Fruit fly (Drosophila melanogaster) whole organism, prepupa: ENCODE measurements around the gene Nrd1.

Source experiments
- Blimp-1 ChIP-seq: fragments of 200-800 bp; sonication (Bioruptor generic); optimal IDR thresholded peaks from 3 replicates; lab custom pipeline; 2017; ENCODE audit warnings: missing biosample characterization, missing genetic modification characterization, mild to moderate bottlenecking, moderate library complexity, missing genetic modification reagents
- CG10631 ChIP-seq: fragments of 200-800 bp; sonication (Bioruptor generic); optimal IDR thresholded peaks from 2 replicates; lab custom pipeline; 2016; ENCODE audit warnings: missing biosample characterization, missing genetic modification characterization
- CG11762 ChIP-seq: fragments of 200-800 bp; sonication (Bioruptor generic); optimal IDR thresholded peaks from 3 replicates; lab custom pipeline; 2016; ENCODE audit warnings: missing biosample characterization, missing genetic modification characterization; ENCODE audit not compliant: insufficient read depth
- CG11902 ChIP-seq: fragments of 200-800 bp; sonication (Bioruptor generic); optimal IDR thresholded peaks from 3 replicates; lab custom pipeline; 2016; ENCODE audit warnings: missing biosample characterization, missing genetic modification characterization
- CG15336 ChIP-seq: fragments of 200-800 bp; sonication (Bioruptor generic); IDR thresholded peaks from 2 replicates; pipeline ENCODE4 v1.3.6; 2022; ENCODE audit warnings: missing biosample characterization, missing genetic modification characterization
- CG1621 ChIP-seq: fragments of 200-800 bp; sonication (Bioruptor generic); optimal IDR thresholded peaks from 3 replicates; lab custom pipeline; 2018; ENCODE audit warnings: missing biosample characterization, mild to moderate bottlenecking, missing genetic modification characterization
- CG3032 ChIP-seq: fragments of 200-800 bp; optimal IDR thresholded peaks from 2 replicates; lab custom pipeline; 2019; ENCODE audit warnings: missing biosample characterization, mild to moderate bottlenecking, missing genetic modification characterization, moderate library complexity
- CG31627 ChIP-seq: fragments of 200-800 bp; sonication (Bioruptor generic); optimal IDR thresholded peaks from 3 replicates; lab custom pipeline; 2016; ENCODE audit warnings: missing biosample characterization, missing genetic modification characterization
- CG32006 ChIP-seq: fragments of 200-800 bp; sonication (Bioruptor generic); optimal IDR thresholded peaks from 3 replicates; lab custom pipeline; 2017; ENCODE audit warnings: missing biosample characterization, mild to moderate bottlenecking, missing genetic modification characterization
- CG34406 ChIP-seq: fragments of 200-800 bp; sonication (Bioruptor generic); optimal IDR thresholded peaks from 3 replicates; lab custom pipeline; 2016; ENCODE audit warnings: missing biosample characterization, missing genetic modification characterization
- CG3919 ChIP-seq: fragments of 200-800 bp; sonication (Bioruptor generic); optimal IDR thresholded peaks from 3 replicates; lab custom pipeline; 2016; ENCODE audit warnings: missing biosample characterization, missing genetic modification characterization
- CG4318 ChIP-seq: fragments of 200-800 bp; sonication (Bioruptor generic); optimal IDR thresholded peaks from 3 replicates; lab custom pipeline; 2017; ENCODE audit warnings: missing biosample characterization, mild to moderate bottlenecking, missing genetic modification characterization
- CG6163 ChIP-seq: fragments of 200-800 bp; sonication (Bioruptor generic); IDR thresholded peaks from 3 replicates; pipeline ENCODE4 v1.3.6; 2022; ENCODE audit warnings: missing biosample characterization, missing genetic modification characterization
- CG6276 ChIP-seq: fragments of 200-800 bp; sonication (Bioruptor generic); optimal IDR thresholded peaks from 2 replicates; lab custom pipeline; 2017; ENCODE audit warnings: missing biosample characterization, mild to moderate bottlenecking, missing genetic modification characterization
- CG6792 ChIP-seq: fragments of 200-800 bp; sonication (Bioruptor generic); optimal IDR thresholded peaks from 3 replicates; lab custom pipeline; 2016; ENCODE audit warnings: missing biosample characterization, missing genetic modification characterization
- CG6808 ChIP-seq: fragments of 200-800 bp; sonication (Bioruptor generic); optimal IDR thresholded peaks from 3 replicates; lab custom pipeline; 2017; ENCODE audit warnings: missing biosample characterization, missing genetic modification characterization, mild to moderate bottlenecking, moderate library complexity, missing genetic modification reagents
- CG7368 ChIP-seq: fragments of 200-800 bp; sonication (Bioruptor generic); optimal IDR thresholded peaks from 3 replicates; lab custom pipeline; 2016; ENCODE audit warnings: missing biosample characterization, missing genetic modification characterization
- CG8119 ChIP-seq: fragments of 200-800 bp; sonication (Bioruptor generic); IDR thresholded peaks from 3 replicates; pipeline ENCODE4 v1.3.6; 2022; ENCODE audit warnings: missing biosample characterization, missing genetic modification characterization
- CG8319 ChIP-seq: fragments of 200-800 bp; sonication (Bioruptor generic); optimal IDR thresholded peaks from 3 replicates; lab custom pipeline; 2016; ENCODE audit warnings: missing biosample characterization, missing genetic modification characterization
- CG8632 ChIP-seq: fragments of 200-800 bp; sonication (Bioruptor generic); optimal IDR thresholded peaks from 3 replicates; lab custom pipeline; 2016; ENCODE audit warnings: missing biosample characterization, missing genetic modification characterization
- CG9139 ChIP-seq: fragments of 200-800 bp; sonication (Bioruptor generic); optimal IDR thresholded peaks from 3 replicates; lab custom pipeline; 2017; ENCODE audit warnings: missing biosample characterization, mild to moderate bottlenecking, missing genetic modification characterization
- Eip75B ChIP-seq: fragments of 200-800 bp; sonication (Bioruptor generic); optimal IDR thresholded peaks from 3 replicates; lab custom pipeline; 2016; ENCODE audit warnings: missing biosample characterization, missing genetic modification characterization
- Eip78C ChIP-seq: fragments of 200-800 bp; sonication (Bioruptor generic); peaks from one replicate; lab custom pipeline; 2016; ENCODE audit warnings: missing biosample characterization, missing genetic modification characterization
- Eip93F ChIP-seq: fragments of 200-800 bp; sonication (Bioruptor generic); optimal IDR thresholded peaks from 2 replicates; lab custom pipeline; 2016; ENCODE audit warnings: missing biosample characterization, mild to moderate bottlenecking, missing genetic modification characterization
- Ets21C ChIP-seq: fragments of 200-800 bp; sonication (Bioruptor generic); optimal IDR thresholded peaks from 3 replicates; lab custom pipeline; 2016; ENCODE audit warnings: missing biosample characterization, missing genetic modification characterization
- Ets96B ChIP-seq: fragments of 200-800 bp; optimal IDR thresholded peaks from 2 replicates; lab custom pipeline; 2019; ENCODE audit warnings: missing biosample characterization, mild to moderate bottlenecking, missing genetic modification characterization, moderate library complexity
- Hr39 ChIP-seq: fragments of 200-800 bp; sonication (Bioruptor generic); optimal IDR thresholded peaks from 2 replicates; lab custom pipeline; 2016; ENCODE audit warnings: missing biosample characterization, missing genetic modification characterization
- Hr4 ChIP-seq: fragments of 200-800 bp; sonication (Bioruptor generic); optimal IDR thresholded peaks from 3 replicates; lab custom pipeline; 2016; ENCODE audit warnings: missing biosample characterization, missing genetic modification characterization
- Lpt ChIP-seq: fragments of 200-800 bp; sonication (Bioruptor generic); optimal IDR thresholded peaks from 3 replicates; lab custom pipeline; 2016; ENCODE audit warnings: missing biosample characterization, missing genetic modification characterization
- Met ChIP-seq: fragments of 200-800 bp; sonication (Bioruptor generic); optimal IDR thresholded peaks from 3 replicates; lab custom pipeline; 2016; ENCODE audit warnings: missing biosample characterization, missing genetic modification characterization
- OdsH ChIP-seq: fragments of 200-800 bp; sonication (Bioruptor generic); optimal IDR thresholded peaks from 3 replicates; lab custom pipeline; 2016; ENCODE audit warnings: missing biosample characterization, missing genetic modification characterization
- Smox ChIP-seq: fragments of 200-800 bp; sonication (Bioruptor generic); optimal IDR thresholded peaks from 3 replicates; lab custom pipeline; 2016; ENCODE audit warnings: missing biosample characterization, missing genetic modification characterization
- Sox102F ChIP-seq: fragments of 200-800 bp; sonication (Bioruptor generic); optimal IDR thresholded peaks from 2 replicates; lab custom pipeline; 2016; ENCODE audit warnings: missing biosample characterization, mild to moderate bottlenecking, missing genetic modification characterization
- Sox14 ChIP-seq: fragments of 200-800 bp; sonication (Bioruptor generic); optimal IDR thresholded peaks from 3 replicates; lab custom pipeline; 2016; ENCODE audit warnings: missing biosample characterization, missing genetic modification characterization
- Sox15 ChIP-seq: fragments of 200-800 bp; sonication (Bioruptor generic); optimal IDR thresholded peaks from 3 replicates; lab custom pipeline; 2016; ENCODE audit warnings: missing biosample characterization, missing genetic modification characterization
- achi ChIP-seq: fragments of 200-800 bp; sonication (Bioruptor generic); optimal IDR thresholded peaks from 3 replicates; lab custom pipeline; 2016; ENCODE audit warnings: missing biosample characterization, missing genetic modification characterization
- acj6 ChIP-seq: fragments of 200-800 bp; sonication (Bioruptor generic); optimal IDR thresholded peaks from 3 replicates; lab custom pipeline; 2016; ENCODE audit warnings: missing biosample characterization, missing genetic modification characterization
- cyc ChIP-seq: fragments of 200-800 bp; sonication (Bioruptor generic); optimal IDR thresholded peaks from 3 replicates; lab custom pipeline; 2016; ENCODE audit warnings: missing biosample characterization, missing genetic modification characterization
- dac ChIP-seq: fragments of 200-800 bp; sonication (Bioruptor generic); optimal IDR thresholded peaks from 2 replicates; lab custom pipeline; 2017; ENCODE audit warnings: missing biosample characterization, mild to moderate bottlenecking, missing genetic modification characterization
- dsx ChIP-seq: fragments of 200-800 bp; optimal IDR thresholded peaks from 3 replicates; lab custom pipeline; 2019; ENCODE audit warnings: missing biosample characterization, mild to moderate bottlenecking, missing genetic modification characterization, moderate library complexity; ENCODE audit not compliant: poor library complexity, severe bottlenecking
- eg ChIP-seq: fragments of 200-800 bp; sonication (Bioruptor generic); IDR thresholded peaks from 3 replicates; pipeline ENCODE4 v1.3.6; 2022; ENCODE audit warnings: missing biosample characterization, missing genetic modification characterization
- esn ChIP-seq: fragments of 200-800 bp; sonication (Bioruptor generic); optimal IDR thresholded peaks from 2 replicates; lab custom pipeline; 2016; ENCODE audit warnings: missing biosample characterization, mild to moderate bottlenecking, missing genetic modification characterization, moderate library complexity
- fd59A ChIP-seq: fragments of 200-800 bp; sonication (Bioruptor generic); optimal IDR thresholded peaks from 2 replicates; lab custom pipeline; 2017; ENCODE audit warnings: missing biosample characterization, mild to moderate bottlenecking, missing genetic modification characterization, missing genetic modification reagents
- fd85E ChIP-seq: fragments of 200-800 bp; sonication (Bioruptor generic); optimal IDR thresholded peaks from 3 replicates; lab custom pipeline; 2016; ENCODE audit warnings: missing biosample characterization, missing genetic modification characterization
- lz ChIP-seq: fragments of 200-800 bp; sonication (Bioruptor generic); optimal IDR thresholded peaks from 3 replicates; lab custom pipeline; 2016; ENCODE audit warnings: missing biosample characterization, missing genetic modification characterization
- net ChIP-seq: fragments of 200-800 bp; sonication (Bioruptor generic); optimal IDR thresholded peaks from 3 replicates; lab custom pipeline; 2016; ENCODE audit warnings: missing biosample characterization, missing genetic modification characterization
- pdm3 ChIP-seq: fragments of 200-800 bp; sonication (Bioruptor generic); optimal IDR thresholded peaks from 3 replicates; lab custom pipeline; 2016; ENCODE audit warnings: missing biosample characterization, missing genetic modification characterization
- spab ChIP-seq: fragments of 200-800 bp; sonication (Bioruptor generic); optimal IDR thresholded peaks from 2 replicates; lab custom pipeline; 2017; ENCODE audit warnings: missing biosample characterization, mild to moderate bottlenecking, missing genetic modification characterization, missing genetic modification reagents
- ss ChIP-seq, 2 experiments: fragments of 200-800 bp; sonication (Bioruptor generic); optimal IDR thresholded peaks; 2 replicates in 1 of 2; 3 replicates in 1 of 2; lab custom pipeline; 2017 to 2018; ENCODE audit warnings: mild to moderate bottlenecking in 2 of 2, missing biosample characterization in 2 of 2, missing genetic modification characterization in 2 of 2, moderate library complexity in 1 of 2
- svp ChIP-seq: fragments of 200-800 bp; sonication (Bioruptor generic); peaks from one replicate; lab custom pipeline; 2016; ENCODE audit warnings: missing biosample characterization, missing genetic modification characterization
- topi ChIP-seq: fragments of 200-800 bp; sonication (Bioruptor generic); optimal IDR thresholded peaks from 3 replicates; lab custom pipeline; 2016; ENCODE audit warnings: missing biosample characterization, missing genetic modification characterization
- vri ChIP-seq: fragments of 200-800 bp; sonication (Bioruptor generic); optimal IDR thresholded peaks from 3 replicates; lab custom pipeline; 2016; ENCODE audit warnings: missing biosample characterization, mild to moderate bottlenecking, missing genetic modification characterization

The Nrd1 gene

DNA sequence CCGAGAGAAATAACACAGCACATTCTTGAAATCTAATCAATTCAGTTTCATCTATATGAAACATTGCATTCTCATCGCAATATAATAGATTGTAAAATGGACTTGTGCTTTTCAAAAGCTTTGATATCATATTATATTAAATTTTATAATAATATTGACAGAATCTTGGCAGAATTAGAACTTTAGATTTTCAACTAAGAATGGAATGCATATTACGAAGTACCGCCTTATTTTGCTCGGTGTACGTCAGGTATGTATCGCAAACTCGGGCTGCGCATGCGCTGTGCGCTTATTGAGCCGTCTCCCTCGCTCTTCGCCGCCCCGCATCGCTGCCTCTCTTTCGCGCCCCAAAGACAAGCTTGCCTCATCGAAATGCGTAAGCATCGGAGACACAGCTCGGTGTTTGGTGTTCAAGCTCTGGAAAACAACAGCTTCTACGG, 46.5 kb upstream of the Nrd1 start:
- TF ChIP-seq CG6808 (GFP tag; lab: Kevin White, UChicago) (peak; percentile 92), Eip93F (GFP tag; lab: Kevin White, UChicago) (no peak), Ets96B (peak; percentile 89), CG8632 (GFP tag; lab: Kevin White, UChicago) (peak; percentile 85), achi (peak; percentile 86), spab (GFP tag; lab: Kevin White, UChicago) (peak; percentile 82), CG6163 (GFP tag; lab: Robert Waterston, UW) (peak; percentile 80), CG8319 (peak; percentile 57), vri (GFP tag; lab: Kevin White, UChicago) (peak; percentile 47), cyc (GFP tag; lab: Kevin White, UChicago) (peak; percentile 55), dac (GFP tag; lab: Kevin White, UChicago) (peak; percentile 89), Met (GFP tag; lab: Kevin White, UChicago) (peak; percentile 72), CG1621 (peak; percentile 81), CG10631 (GFP tag; lab: Kevin White, UChicago) (peak; percentile 86), pdm3 (GFP tag; lab: Kevin White, UChicago) (peak; percentile 68), CG4318 (GFP tag; lab: Kevin White, UChicago) (peak; percentile 94), CG6276 (GFP tag; lab: Kevin White, UChicago) (peak; percentile 94), CG15336 (GFP tag; lab: Robert Waterston, UW) (peak; percentile 93), eg (GFP tag; lab: Robert Waterston, UW) (peak; percentile 88), net (GFP tag; lab: Kevin White, UChicago) (peak; percentile 80), CG34406 (peak; percentile 88), CG9139 (peak; percentile 73), Ets21C (GFP tag; lab: Kevin White, UChicago) (peak; percentile 44), Sox14 (GFP tag; lab: Kevin White, UChicago) (peak; percentile 56), dsx (GFP tag; lab: Kevin White, UChicago) (peak; percentile 89), topi (GFP tag; lab: Kevin White, UChicago) (peak; percentile 77), Eip78C (GFP tag; lab: Kevin White, UChicago) (peak; percentile 94), fd59A (peak; percentile 83), Lpt (GFP tag; lab: Kevin White, UChicago) (peak; percentile 74), Sox15 (GFP tag; lab: Kevin White, UChicago) (peak; percentile 72), lz (GFP tag; lab: Kevin White, UChicago) (peak; percentile 75), Hr4 (GFP tag; lab: Kevin White, UChicago) (peak; percentile 78), svp (GFP tag; lab: Kevin White, UChicago) (peak; percentile 89), CG31627 (GFP tag; lab: Kevin White, UChicago) (peak; percentile 47), OdsH (peak; percentile 86), Smox (GFP tag; lab: Kevin White, UChicago) (peak; percentile 75), esn (GFP tag; lab: Kevin White, UChicago) (peak; percentile 84), CG7368 (GFP tag; lab: Kevin White, UChicago) (peak; percentile 61), fd85E (GFP tag; lab: Kevin White, UChicago) (peak; percentile 56), ss (GFP tag; optimal IDR thresholded peaks at IDR 0.05; lab: Kevin White, UChicago) (peak; percentile 93), CG6792 (peak; percentile 82), CG11762 (GFP tag; lab: Kevin White, UChicago) (peak; percentile 74), CG3919 (peak; percentile 81), Hr39 (peak; percentile 59), CG3032 (tag; lab: Kevin White, UChicago) (peak; percentile 93), Eip75B (GFP tag; lab: Kevin White, UChicago) (peak; percentile 68), acj6 (GFP tag; lab: Kevin White, UChicago) (peak; percentile 82), CG8119 (GFP tag; lab: Robert Waterston, UW) (peak; percentile 95), CG32006 (GFP tag; lab: Kevin White, UChicago) (peak; percentile 96), CG11902 (GFP tag; lab: Kevin White, UChicago) (peak; percentile 53), Sox102F (GFP tag; lab: Kevin White, UChicago) (peak; percentile 68), Blimp-1 (GFP tag; lab: Kevin White, UChicago) (peak; percentile 79)
